Worm (Caenorhabditis elegans) whole organism, L4 larva: ENCODE results near the gene skpo-3.
A peak's percentile ranks its signal among the peaks of the same experiment; 100 is the strongest.

Source experiments
- F26F4.8 ChIP-seq: fragments of 200-800 bp; sonication (Bioruptor generic); conservative IDR thresholded peaks from 2 replicates; pipeline ENCODE4 v1.3.6; 2022; ENCODE audit warnings: missing genetic modification characterization, missing compliant biosample characterization
- F44E2.7 ChIP-seq: fragments of 200-800 bp; sonication (Bioruptor generic); IDR thresholded peaks from 2 replicates; pipeline ENCODE4 v2.1.2; 2022; ENCODE audit warnings: missing genetic modification characterization, missing compliant biosample characterization
- Y75B8A.6 ChIP-seq: fragments of 200-800 bp; sonication (Bioruptor generic); IDR thresholded peaks from 2 replicates; pipeline ENCODE4 v1.3.6; 2022; ENCODE audit warnings: missing genetic modification reagents, missing genetic modification characterization, missing compliant biosample characterization
- ZK337.2 ChIP-seq: fragments of 200-800 bp; sonication (Bioruptor generic); IDR thresholded peaks from 2 replicates; pipeline ENCODE4 v1.3.6; 2022; ENCODE audit warnings: missing genetic modification reagents, missing genetic modification characterization, missing compliant biosample characterization
- attf-4 ChIP-seq: sonication (generic microtip); optimal IDR thresholded peaks from 3 replicates; lab custom pipeline; 2017; ENCODE audit warnings: missing biosample characterization, missing genetic modification characterization
- ceh-20 ChIP-seq: fragments of 200-800 bp; sonication (Bioruptor generic); IDR thresholded peaks from 2 replicates; pipeline ENCODE4 v1.3.6; 2022; ENCODE audit warnings: missing genetic modification reagents, missing genetic modification characterization, missing compliant biosample characterization
- ceh-32 ChIP-seq: sonication (generic microtip); optimal IDR thresholded peaks from 2 replicates; lab custom pipeline; 2016; ENCODE audit warnings: mild to moderate bottlenecking, missing genetic modification characterization, missing compliant biosample characterization; ENCODE audit not compliant: poor library complexity
- ceh-82 ChIP-seq: sonication (generic microtip); optimal IDR thresholded peaks from 2 replicates; lab custom pipeline; 2017; ENCODE audit warnings: missing biosample characterization, missing genetic modification characterization
- cey-2 ChIP-seq: sonication (generic microtip); optimal IDR thresholded peaks from 3 replicates; lab custom pipeline; 2017; ENCODE audit warnings: missing genetic modification characterization, mild to moderate bottlenecking, missing compliant biosample characterization, antibody characterized with exemption, borderline replicate concordance; ENCODE audit not compliant: insufficient read depth
- daf-16 ChIP-seq, 3 experiments: sonication (generic microtip); optimal IDR thresholded peaks; 2 replicates each; lab custom pipeline; 2016 to 2017; ENCODE audit warnings: missing genetic modification characterization in 3 of 3, missing genetic modification reagents in 3 of 3, mild to moderate bottlenecking in 2 of 3, missing compliant biosample characterization in 2 of 3, missing biosample characterization in 1 of 3, moderate library complexity in 1 of 3
- daf-19 ChIP-seq: fragments of 200-800 bp; sonication (Bioruptor generic); conservative IDR thresholded peaks from 2 replicates; pipeline ENCODE4 v1.3.6; 2022; ENCODE audit warnings: missing genetic modification characterization, missing compliant biosample characterization
- dmd-6 ChIP-seq: fragments of 200-800 bp; sonication (Bioruptor generic); IDR thresholded peaks from 2 replicates; pipeline ENCODE4 v1.3.6; 2022; ENCODE audit warnings: missing genetic modification reagents, missing genetic modification characterization, missing compliant biosample characterization
- dmd-9 ChIP-seq: fragments of 200-800 bp; sonication (Bioruptor generic); IDR thresholded peaks from 2 replicates; pipeline ENCODE4 v1.3.6; 2022; ENCODE audit warnings: missing genetic modification reagents, missing genetic modification characterization, missing compliant biosample characterization
- duxl-1 ChIP-seq: sonication (generic microtip); optimal IDR thresholded peaks from 2 replicates; lab custom pipeline; 2016; ENCODE audit warnings: mild to moderate bottlenecking, missing genetic modification characterization, moderate library complexity, missing compliant biosample characterization; ENCODE audit not compliant: poor library complexity
- dve-1 ChIP-seq: sonication (generic microtip); optimal IDR thresholded peaks from 2 replicates; lab custom pipeline; 2017; ENCODE audit warnings: antibody characterized with exemption, mild to moderate bottlenecking, missing genetic modification characterization, missing compliant biosample characterization; ENCODE audit not compliant: insufficient read depth
- fos-1 ChIP-seq: fragments of 150-350 bp; optimal IDR thresholded peaks from 2 replicates; lab custom pipeline; 2014; ENCODE audit warnings: missing biosample characterization, missing genetic modification characterization
- gei-8 ChIP-seq: fragments of 200-800 bp; sonication (Bioruptor generic); optimal IDR thresholded peaks from 2 replicates; lab custom pipeline; 2018; ENCODE audit warnings: mild to moderate bottlenecking, missing genetic modification characterization, missing compliant biosample characterization
- hlh-11 ChIP-seq: fragments of 200-800 bp; sonication (Bioruptor generic); optimal IDR thresholded peaks from 2 replicates; lab custom pipeline; 2018; ENCODE audit warnings: mild to moderate bottlenecking, missing genetic modification characterization, missing compliant biosample characterization
- hmg-1.1 ChIP-seq: fragments of 200-800 bp; sonication (Bioruptor generic); IDR thresholded peaks from 2 replicates; pipeline ENCODE4 v1.3.6; 2022; ENCODE audit warnings: missing genetic modification reagents, missing genetic modification characterization, missing compliant biosample characterization
- jun-1 ChIP-seq: fragments of 150-350 bp; optimal IDR thresholded peaks from 2 replicates; lab custom pipeline; 2014; ENCODE audit warnings: missing biosample characterization, missing genetic modification reagents, missing genetic modification characterization
- lin-15B ChIP-seq: fragments of 150-350 bp; sonication (generic microtip); optimal IDR thresholded peaks from 3 replicates; lab custom pipeline; 2014; ENCODE audit warnings: missing biosample characterization, missing genetic modification characterization
- lin-38 ChIP-seq: fragments of 200-800 bp; sonication (Bioruptor generic); IDR thresholded peaks from 2 replicates; pipeline ENCODE4 v1.3.6; 2022; ENCODE audit warnings: missing genetic modification reagents, missing genetic modification characterization, missing compliant biosample characterization
- lsy-2 ChIP-seq, 2 experiments: fragments of 150-350 bp in 1 of 2; sonication (generic microtip) in 1 of 2; optimal IDR thresholded peaks; 2 replicates each; lab custom pipeline; 2014 to 2017; ENCODE audit warnings: missing biosample characterization in 2 of 2, missing genetic modification characterization in 2 of 2
- mdl-1 ChIP-seq, 2 experiments: fragments of 150-350 bp in 1 of 2; sonication (generic microtip) in 1 of 2; optimal IDR thresholded peaks; 2 replicates each; lab custom pipeline; 2014 to 2017; ENCODE audit warnings: missing biosample characterization in 2 of 2, missing genetic modification characterization in 2 of 2
- mes-2 ChIP-seq: sonication (generic microtip); optimal IDR thresholded peaks from 2 replicates; lab custom pipeline; 2016; ENCODE audit warnings: missing genotype, mild to moderate bottlenecking, missing genetic modification characterization, missing compliant biosample characterization; ENCODE audit not compliant: poor library complexity, severe bottlenecking
- mxl-3 ChIP-seq: fragments of 200-800 bp; sonication (Bioruptor generic); optimal IDR thresholded peaks from 2 replicates; lab custom pipeline; 2018; ENCODE audit warnings: mild to moderate bottlenecking, missing genetic modification characterization, missing compliant biosample characterization
- nhr-237 ChIP-seq: sonication (generic microtip); optimal IDR thresholded peaks from 2 replicates; lab custom pipeline; 2017; ENCODE audit warnings: missing biosample characterization, missing genetic modification characterization
- nhr-28 ChIP-seq: fragments of 150-350 bp; optimal IDR thresholded peaks from 2 replicates; lab custom pipeline; 2014; ENCODE audit warnings: missing biosample characterization, missing genetic modification characterization
- nhr-42 ChIP-seq: fragments of 200-800 bp; sonication (Bioruptor generic); IDR thresholded peaks from 2 replicates; pipeline ENCODE4 v1.3.6; 2022; ENCODE audit warnings: missing genetic modification characterization, missing compliant biosample characterization
- nhr-48 ChIP-seq: sonication (generic microtip); optimal IDR thresholded peaks from 2 replicates; lab custom pipeline; 2016; ENCODE audit warnings: mild to moderate bottlenecking, missing genetic modification characterization, missing compliant biosample characterization
- nhr-77 ChIP-seq: fragments of 150-350 bp; optimal IDR thresholded peaks from 2 replicates; lab custom pipeline; 2014; ENCODE audit warnings: missing biosample characterization, missing genetic modification characterization
- pha-4 ChIP-seq, 2 experiments: fragments of 150-350 bp in 1 of 2; fragments of 200-800 bp in 1 of 2; sonication (Bioruptor generic) in 1 of 2; IDR thresholded peaks in 1 of 2; optimal IDR thresholded peaks in 1 of 2; 2 replicates each; pipeline versions ENCODE4 v1.3.6 to Lab custom; 2014 to 2022; ENCODE audit warnings: missing genetic modification characterization in 2 of 2, missing genetic modification reagents in 2 of 2, missing biosample characterization in 1 of 2, missing compliant biosample characterization in 1 of 2
- php-3 ChIP-seq: fragments of 200-800 bp; sonication (Bioruptor generic); IDR thresholded peaks from 2 replicates; pipeline ENCODE4 v1.3.6; 2022; ENCODE audit warnings: missing genetic modification reagents, missing genetic modification characterization, missing compliant biosample characterization
- pqm-1 ChIP-seq: sonication (generic microtip); optimal IDR thresholded peaks from 2 replicates; lab custom pipeline; 2017; ENCODE audit warnings: missing biosample characterization, missing genetic modification characterization
- skn-1 ChIP-seq: fragments of 150-350 bp; optimal IDR thresholded peaks from 2 replicates; lab custom pipeline; 2014; ENCODE audit warnings: missing biosample characterization, missing genetic modification characterization
- spr-1 ChIP-seq: sonication (generic microtip); optimal IDR thresholded peaks from 2 replicates; lab custom pipeline; 2016; ENCODE audit warnings: mild to moderate bottlenecking, missing genetic modification characterization, missing compliant biosample characterization
- tag-97 ChIP-seq: fragments of 200-800 bp; sonication (Bioruptor generic); IDR thresholded peaks from 2 replicates; pipeline ENCODE4 v1.3.6; 2022; ENCODE audit warnings: missing genetic modification characterization, missing compliant biosample characterization
- tra-1 ChIP-seq: fragments of 200-800 bp; sonication (Bioruptor generic); IDR thresholded peaks from 2 replicates; pipeline ENCODE4 v1.3.6; 2022; ENCODE audit warnings: missing genetic modification reagents, missing genetic modification characterization, missing compliant biosample characterization
- vab-7 ChIP-seq: fragments of 200-800 bp; sonication (Bioruptor generic); IDR thresholded peaks from 2 replicates; pipeline ENCODE4 v1.3.6; 2022; ENCODE audit warnings: missing genetic modification reagents, missing genetic modification characterization, missing compliant biosample characterization

skpo-3 gene

DNA sequence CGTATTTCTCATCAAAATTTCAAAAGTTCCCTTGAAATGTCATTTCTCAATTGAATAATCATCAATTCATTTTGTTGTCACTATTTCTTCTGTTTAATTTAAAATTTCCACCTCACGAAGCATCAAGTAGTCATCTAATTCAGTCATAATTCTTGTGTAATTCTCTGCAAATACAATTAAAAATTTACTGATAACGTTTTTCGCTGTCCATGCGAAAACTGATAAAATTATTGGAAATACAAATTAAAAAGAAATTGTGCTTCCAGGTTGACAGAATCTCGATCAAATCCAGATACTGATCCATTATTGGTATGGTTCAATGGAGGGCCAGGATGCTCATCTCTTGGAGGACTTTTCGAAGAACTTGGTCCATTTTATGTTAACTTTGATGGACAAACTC is 12.4 kb upstream of the skpo-3 start:
- TF ChIP-seq lin-38 (GFP tag; lab: Robert Waterston, UW) (no peak), Y75B8A.6 (GFP tag; lab: Robert Waterston, UW) (no peak), nhr-28 (peak; percentile 66), spr-1 (tag; lab: Kevin White, UChicago) (no peak), dve-1 (tag; lab: Kevin White, UChicago) (no peak), skn-1 (no peak), php-3 (GFP tag; lab: Robert Waterston, UW) (peak; percentile 77), dmd-6 (GFP tag; lab: Robert Waterston, UW) (peak; percentile 55; the same call in 1 of the 2 replicates), pqm-1 (peak; percentile 54), gei-8 (no peak), mdl-1 (tag; optimal IDR thresholded peaks at IDR 0.05; lab: Kevin White, UChicago) (no peak), vab-7 (no peak), ZK337.2 (GFP tag; lab: Robert Waterston, UW) (no peak), hlh-11 (no peak), ceh-82 (tag; lab: Kevin White, UChicago) (no peak), ceh-20 (GFP tag; lab: Robert Waterston, UW) (no peak)

- TF ChIP-seq fos-1 (tag; lab: Kevin White, UChicago), result no peak
- no peak for TF ChIP-seq daf-19 (GFP tag; lab: Robert Waterston, UW)
- 0 out of 2 replicates have a peak, but pooled peaks have one; percentile 39 for TF ChIP-seq tra-1 (GFP tag; lab: Robert Waterston, UW)
- no peak for TF ChIP-seq lin-15B (tag; lab: Kevin White, UChicago)
- peak; percentile 1 for TF ChIP-seq pqm-1
- no peak for TF ChIP-seq dmd-9 (GFP tag; lab: Robert Waterston, UW)
- no peak for TF ChIP-seq ceh-32 (tag; lab: Kevin White, UChicago)
- TF ChIP-seq cey-2 (tag; lab: Kevin White, UChicago), result no peak
- peak; percentile 26 for TF ChIP-seq mes-2
- no peak for TF ChIP-seq daf-16 (GFP tag; optimal IDR thresholded peaks at IDR 0.05; lab: Kevin White, UChicago)
- peak; percentile 39 for TF ChIP-seq daf-16 (tag; optimal IDR thresholded peaks at IDR 0.05; lab: Kevin White, UChicago)
- TF ChIP-seq F26F4.8 (GFP tag; lab: Robert Waterston, UW), result no peak
- TF ChIP-seq dve-1 (tag; lab: Kevin White, UChicago), result peak; percentile 2
- peak; percentile 53 for TF ChIP-seq hlh-11
- no peak for TF ChIP-seq jun-1
- peak; percentile 28 for TF ChIP-seq nhr-28
- peak; percentile 78 for TF ChIP-seq dmd-6 (GFP tag; lab: Robert Waterston, UW)
- TF ChIP-seq tag-97, result no peak
Measured at ce11 chrII:7236937-7237336, 8.7 kb upstream of the skpo-3 start.

ce11 chrII:7238248-7238647 is 7.4 kb upstream of the skpo-3 start, which contains the start of gene aqp-1:
aqp-1 (minus strand) TSS chrII:7238349.
- TF ChIP-seq nhr-48 (tag; lab: Kevin White, UChicago), result peak; percentile 80
- 0 out of 2 replicates have a peak, but pooled peaks have one; percentile 19 for TF ChIP-seq nhr-42 (GFP tag; lab: Robert Waterston, UW)
- no peak for TF ChIP-seq gei-8
- peak; percentile 47 for TF ChIP-seq pqm-1
- TF ChIP-seq lsy-2 (tag; optimal IDR thresholded peaks at IDR 0.05; lab: Kevin White, UChicago), result peak; percentile 19
- TF ChIP-seq nhr-28, result peak; percentile 57
- TF ChIP-seq nhr-237 (tag; lab: Kevin White, UChicago), result no peak
- TF ChIP-seq F44E2.7, result no peak
- peak; percentile 45 for TF ChIP-seq nhr-77 (tag; lab: Kevin White, UChicago)
- TF ChIP-seq hmg-1.1 (GFP tag; lab: Robert Waterston, UW), result no peak
- peak; percentile 52; the same call in 1 of the 2 replicates for TF ChIP-seq tra-1 (GFP tag; lab: Robert Waterston, UW)
- TF ChIP-seq mdl-1 (tag; optimal IDR thresholded peaks at IDR 0.05; lab: Kevin White, UChicago), result peak in 1 of 2 experiments; percentile 34
- no peak for TF ChIP-seq duxl-1 (tag; lab: Kevin White, UChicago)
- TF ChIP-seq pha-4 (GFP tag; IDR thresholded peaks at IDR 0.05; lab: Robert Waterston, UW), result no peak
- peak; percentile 6 for TF ChIP-seq pha-4 (tag; optimal IDR thresholded peaks at IDR 0.05; lab: Kevin White, UChicago)
- TF ChIP-seq mxl-3 (GFP tag; lab: Kevin White, UChicago), result peak; percentile 52
- TF ChIP-seq attf-4 (tag; lab: Kevin White, UChicago), result no peak
- TF ChIP-seq daf-16 (GFP tag; optimal IDR thresholded peaks at IDR 0.05; lab: Kevin White, UChicago), result peak in 1 of 2 experiments; percentile 67
- TF ChIP-seq daf-16 (tag; optimal IDR thresholded peaks at IDR 0.05; lab: Kevin White, UChicago), result peak; percentile 99
- TF ChIP-seq dve-1 (tag; lab: Kevin White, UChicago), result peak; percentile 74
- TF ChIP-seq lin-38 (GFP tag; lab: Robert Waterston, UW), result no peak
- peak; percentile 81 for TF ChIP-seq hlh-11
- TF ChIP-seq dmd-6 (GFP tag; lab: Robert Waterston, UW), result peak; percentile 91
